Worm (Caenorhabditis elegans): Measurements from ENCODE around the gene denn-4.
A peak's percentile ranks its signal among the peaks of the same experiment; 100 is the strongest.

The denn-4 gene

DNA sequence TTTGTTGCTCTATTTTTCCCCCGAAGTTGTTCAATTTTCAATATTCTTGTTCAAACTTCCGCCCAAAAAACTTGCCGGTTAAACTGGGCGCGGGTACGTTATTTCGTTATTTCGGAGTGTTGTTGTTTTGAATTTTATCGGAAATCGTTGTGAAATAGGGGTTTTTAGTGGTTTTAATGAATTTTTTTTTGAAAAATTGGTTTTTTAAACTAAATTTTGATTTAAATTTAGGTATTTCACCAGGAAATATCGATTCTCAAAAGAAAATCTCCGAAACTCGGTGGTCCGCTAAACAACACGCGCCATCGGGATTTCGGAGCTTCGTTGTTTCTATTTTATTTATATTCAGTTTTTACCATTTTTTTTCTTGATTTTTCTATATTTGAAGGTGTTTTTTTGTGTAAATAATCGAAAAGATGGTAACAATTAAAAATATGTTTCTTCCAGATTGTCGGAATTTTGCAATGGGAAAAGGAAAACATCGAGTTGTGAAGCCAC, 29.4 kb downstream of the denn-4 start, which contains the start of gene F52C12.2:
Gene F52C12.2, plus strand, starts transcription at position 448 of the 498 bp plus-strand sequence.
- TF ChIP-seq nhr-25 (tag; optimal IDR thresholded peaks at IDR 0.05) (peak; percentile 42), mbf-1 (tag; optimal IDR thresholded peaks at IDR 0.05) (no peak), ceh-82 (tag; optimal IDR thresholded peaks at IDR 0.05) (no peak), sem-4 (tag; optimal IDR thresholded peaks at IDR 0.05) (no peak), nhr-21 (tag; optimal IDR thresholded peaks at IDR 0.05) (no peak), ama-1 (optimal IDR thresholded peaks at IDR 0.05) (no peak), elt-1 (tag; optimal IDR thresholded peaks at IDR 0.05) (no peak), ztf-1 (GFP tag; conservative IDR thresholded peaks at IDR 0.05) (no peak), nhr-129 (tag; optimal IDR thresholded peaks at IDR 0.05) (peak; percentile 18), nhr-12 (tag; optimal IDR thresholded peaks at IDR 0.05) (no peak), unc-55 (GFP tag; optimal IDR thresholded peaks at IDR 0.05) (peak; percentile 63), blmp-1 (tag; optimal IDR thresholded peaks at IDR 0.05; ENCODE audit: insufficient read depth) (no peak), nhr-10 (tag; optimal IDR thresholded peaks at IDR 0.05) (no peak), sma-9 (GFP tag; optimal IDR thresholded peaks at IDR 0.05) (no peak), sma-9 (tag; optimal IDR thresholded peaks at IDR 0.05) (no peak), R02D3.7 (tag; optimal IDR thresholded peaks at IDR 0.05) (no peak), snpc-4 (tag; optimal IDR thresholded peaks at IDR 0.05) (no peak), lsy-2 (tag; optimal IDR thresholded peaks at IDR 0.05) (peak; percentile 43 to 77), dmd-4 (tag; optimal IDR thresholded peaks at IDR 0.05) (no peak), lin-13 (GFP tag; optimal IDR thresholded peaks at IDR 0.05) (peak; percentile 37), C34F6.9 (tag; optimal IDR thresholded peaks at IDR 0.05) (peak; percentile 17), ZK546.5 (tag; optimal IDR thresholded peaks at IDR 0.05) (no peak), nhr-237 (tag; optimal IDR thresholded peaks at IDR 0.05) (peak; percentile 17), aly-2 (tag; optimal IDR thresholded peaks at IDR 0.05) (no peak), fos-1 (tag; optimal IDR thresholded peaks at IDR 0.05) (peak; percentile 0), lin-39 (tag; optimal IDR thresholded peaks at IDR 0.05) (no peak), alr-1 (tag; optimal IDR thresholded peaks at IDR 0.05) (no peak), egl-27 (tag; optimal IDR thresholded peaks at IDR 0.05) (no peak), F13H6.1 (tag; optimal IDR thresholded peaks at IDR 0.05) (peak; percentile 54), nhr-77 (tag; optimal IDR thresholded peaks at IDR 0.05) (no peak), gmeb-1 (tag; optimal IDR thresholded peaks at IDR 0.05) (peak; percentile 80), mdl-1 (tag; optimal IDR thresholded peaks at IDR 0.05) (no peak), unc-62 (GFP tag; optimal IDR thresholded peaks at IDR 0.05) (no peak), mab-5 (tag; optimal IDR thresholded peaks at IDR 0.05) (no peak), ztf-11 (tag; optimal IDR thresholded peaks at IDR 0.05) (no peak), elt-3 (tag; optimal IDR thresholded peaks at IDR 0.05) (no peak), nhr-6 (tag; optimal IDR thresholded peaks at IDR 0.05) (no peak), zag-1 (tag; optimal IDR thresholded peaks at IDR 0.05) (no peak), lin-11 (tag; optimal IDR thresholded peaks at IDR 0.05) (no peak), ceh-16 (tag; optimal IDR thresholded peaks at IDR 0.05) (no peak), sma-3 (GFP tag; optimal IDR thresholded peaks at IDR 0.05) (peak; percentile 56), Y55F3AM.14 (GFP tag; optimal IDR thresholded peaks at IDR 0.05) (no peak), unc-39 (tag; optimal IDR thresholded peaks at IDR 0.05) (no peak), crh-2 (tag; optimal IDR thresholded peaks at IDR 0.05) (peak; percentile 62), nhr-11 (tag; optimal IDR thresholded peaks at IDR 0.05) (no peak), nhr-23 (tag; optimal IDR thresholded peaks at IDR 0.05) (no peak), skn-1 (tag; optimal IDR thresholded peaks at IDR 0.05) (no peak), peb-1 (tag; optimal IDR thresholded peaks at IDR 0.05) (no peak), ztf-4 (tag; optimal IDR thresholded peaks at IDR 0.05) (no peak)
